Fruit fly (Drosophila melanogaster): ENCODE measurements around the gene roq.

Gene roq

DNA sequence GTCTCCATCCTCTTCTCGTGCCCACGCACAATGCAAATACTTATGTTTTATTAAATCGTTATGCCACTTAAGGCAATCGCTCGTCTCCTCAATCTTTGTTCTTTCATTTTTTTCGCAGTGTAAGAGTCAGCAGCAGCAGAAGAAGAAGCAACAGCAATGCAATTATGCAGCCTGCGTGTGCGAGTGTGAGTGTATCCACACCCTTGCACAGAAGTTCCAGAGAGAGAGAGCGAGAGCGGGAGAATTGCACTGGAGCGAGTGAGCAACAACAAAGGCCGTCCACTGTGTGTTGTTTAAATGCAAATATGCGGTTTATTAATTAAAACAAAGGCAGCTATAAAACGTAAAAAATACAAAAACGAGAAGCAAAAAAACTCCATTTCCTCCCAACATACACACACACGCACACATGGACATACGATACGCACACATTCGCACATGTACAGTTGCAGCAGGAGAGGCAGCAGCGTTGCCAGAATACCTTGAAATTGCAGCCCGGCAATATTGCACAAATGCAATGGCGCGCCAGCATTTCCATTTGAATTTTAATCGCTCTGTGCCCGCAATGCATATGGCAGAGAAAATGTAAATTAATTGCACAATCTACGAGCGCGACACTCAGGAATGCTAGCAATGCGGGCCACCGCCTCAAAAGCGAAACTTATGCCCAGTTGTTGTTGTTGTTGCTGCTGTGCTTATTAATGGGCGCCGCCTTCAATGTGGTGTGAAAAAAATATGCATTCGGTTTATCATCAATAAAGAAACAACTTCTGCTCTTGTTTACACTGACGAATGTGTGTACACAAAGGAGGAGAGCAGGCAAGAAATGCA is 30.5 kb upstream of the roq start (continued):
- TF ChIP-seq Ets96B (tag; optimal IDR thresholded peaks at IDR 0.05) (peak; percentile 49), achi (GFP tag; optimal IDR thresholded peaks at IDR 0.05) (peak; percentile 8), CG4318 (GFP tag; optimal IDR thresholded peaks at IDR 0.05) (no peak), CG6163 (GFP tag; IDR thresholded peaks at IDR 0.05) (peak; percentile 68), Eip75B (GFP tag; optimal IDR thresholded peaks at IDR 0.05) (peak; percentile 56), CG16779 (tag; optimal IDR thresholded peaks at IDR 0.05) (peak; percentile 46), CG10631 (GFP tag; optimal IDR thresholded peaks at IDR 0.05) (peak; percentile 64), fd85E (GFP tag; optimal IDR thresholded peaks at IDR 0.05) (no peak), CG6808 (GFP tag; optimal IDR thresholded peaks at IDR 0.05) (peak; percentile 61), CG34406 (GFP tag; optimal IDR thresholded peaks at IDR 0.05) (peak; percentile 41), Smox (GFP tag; optimal IDR thresholded peaks at IDR 0.05) (peak; percentile 57), CG8632 (GFP tag; optimal IDR thresholded peaks at IDR 0.05) (peak; percentile 42), vri (GFP tag; optimal IDR thresholded peaks at IDR 0.05) (peak; percentile 63), dac (GFP tag; optimal IDR thresholded peaks at IDR 0.05) (no peak), salr (GFP tag; optimal IDR thresholded peaks at IDR 0.05) (peak; percentile 56 to 66), CG3032 (tag; optimal IDR thresholded peaks at IDR 0.05) (peak; percentile 45), CG11902 (GFP tag; optimal IDR thresholded peaks at IDR 0.05) (no peak), fkh (GFP tag; optimal IDR thresholded peaks at IDR 0.05) (peak; percentile 68), CG15336 (GFP tag; IDR thresholded peaks at IDR 0.05) (peak; percentile 40), CG8119 (GFP tag; IDR thresholded peaks at IDR 0.05) (peak; percentile 77), Met (GFP tag; optimal IDR thresholded peaks at IDR 0.05) (peak; percentile 64), CG10669 (GFP tag; optimal IDR thresholded peaks at IDR 0.05) (peak; percentile 63), svp (GFP tag) (no peak), Blimp-1 (GFP tag; optimal IDR thresholded peaks at IDR 0.05) (peak; percentile 37), cyc (GFP tag; optimal IDR thresholded peaks at IDR 0.05) (peak; percentile 49), CG32006 (GFP tag; optimal IDR thresholded peaks at IDR 0.05) (peak; percentile 78), CG3919 (GFP tag; optimal IDR thresholded peaks at IDR 0.05) (peak; percentile 46), Sox15 (GFP tag; optimal IDR thresholded peaks at IDR 0.05) (peak; percentile 24)

DNA sequence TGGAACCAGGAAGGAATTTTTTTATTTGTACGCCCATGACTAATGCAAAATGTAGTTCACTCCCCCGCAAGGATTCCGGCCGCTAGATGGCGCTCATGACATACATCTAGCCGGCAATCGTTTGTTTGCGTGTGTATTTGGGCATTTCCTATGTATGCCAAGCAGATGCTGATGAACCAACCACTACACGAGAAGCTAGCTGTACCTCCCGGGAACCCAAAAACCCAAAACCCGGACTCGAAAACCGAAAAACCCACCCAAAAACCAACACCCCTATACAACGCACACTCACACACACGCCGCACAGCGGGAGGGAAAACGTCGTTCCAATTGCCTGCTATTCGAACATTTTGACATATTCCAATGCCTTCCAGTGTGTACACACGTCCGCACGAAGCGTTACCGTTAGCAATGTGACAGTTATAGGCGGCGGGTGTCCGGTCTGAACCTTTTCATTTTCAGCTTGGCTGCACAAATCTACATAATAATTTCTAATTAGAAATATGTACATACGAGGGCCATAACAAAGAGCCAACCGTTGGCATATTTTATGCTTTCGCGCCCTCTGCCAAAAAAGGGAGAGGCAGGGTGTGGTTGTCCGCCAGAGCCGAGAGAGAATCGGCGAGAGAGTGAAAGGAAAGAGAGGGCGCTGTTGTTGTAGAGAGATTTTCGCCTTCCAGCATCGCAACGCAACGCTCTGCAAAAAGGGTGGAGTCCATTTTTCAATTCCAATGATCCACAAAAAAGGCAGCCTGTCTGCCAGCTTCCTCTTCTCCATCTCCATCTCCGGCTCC is 29.6 kb upstream of the roq start:
- no peak for TF ChIP-seq eg (GFP tag; IDR thresholded peaks at IDR 0.05)
- no peak for TF ChIP-seq pdm3 (GFP tag; optimal IDR thresholded peaks at IDR 0.05)
- no peak for TF ChIP-seq CG11902 (GFP tag; optimal IDR thresholded peaks at IDR 0.05)
- TF ChIP-seq svp (GFP tag), result peak; percentile 75
- peak; percentile 40 for TF ChIP-seq CG10631 (GFP tag; optimal IDR thresholded peaks at IDR 0.05)
- no peak for TF ChIP-seq Blimp-1 (GFP tag; optimal IDR thresholded peaks at IDR 0.05)
- TF ChIP-seq dac (GFP tag; optimal IDR thresholded peaks at IDR 0.05), result no peak
- TF ChIP-seq CG7368 (GFP tag; optimal IDR thresholded peaks at IDR 0.05), result no peak
- TF ChIP-seq Gug (GFP tag; IDR thresholded peaks at IDR 0.05), result no peak

DNA sequence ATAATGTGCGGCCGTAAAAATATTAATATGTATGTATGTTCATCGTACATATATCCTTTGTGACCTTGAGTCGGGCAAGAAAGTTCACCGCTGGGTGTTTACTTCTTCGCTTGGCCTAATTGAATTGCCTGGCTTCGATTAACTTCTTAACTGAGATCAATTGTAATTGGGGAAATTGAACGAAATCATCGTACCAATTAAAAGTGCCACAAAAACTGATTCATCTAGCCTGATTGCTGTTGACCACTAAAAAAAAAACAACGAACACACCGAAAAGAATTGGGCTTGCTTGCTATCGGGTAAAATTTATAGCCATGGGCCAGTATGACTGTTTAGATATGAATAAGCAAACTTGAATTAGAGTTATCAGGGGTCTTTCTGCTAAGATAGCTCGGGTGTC is 23.9 kb upstream of the roq start:
- TF ChIP-seq spab (GFP tag; optimal IDR thresholded peaks at IDR 0.05), result no peak
- TF ChIP-seq svp (GFP tag), result peak; percentile 60

DNA sequence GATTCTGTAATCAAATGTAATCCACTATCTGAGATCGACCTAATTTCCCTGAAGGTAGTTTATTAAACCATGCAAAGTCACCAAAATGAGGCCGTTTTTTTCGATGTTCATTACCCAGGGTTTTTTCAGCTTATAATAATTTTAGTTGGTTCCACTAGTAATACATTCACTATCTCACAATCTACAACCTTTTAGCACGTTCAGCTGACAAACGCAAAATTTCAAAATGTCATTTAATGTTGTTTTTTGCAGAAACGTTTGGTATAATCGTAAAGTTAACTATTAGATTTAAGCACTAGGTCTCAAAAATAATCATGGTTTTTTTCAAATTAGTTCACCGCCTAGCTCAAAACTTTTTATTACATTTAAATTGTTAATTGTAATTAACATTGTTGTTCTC is 21.8 kb upstream of the roq start, which contains the start of gene CG44836:
TSS of gene CG44836 (minus strand) at position 101 of the 400 bp plus-strand sequence.
- TF ChIP-seq CG6808 (GFP tag; optimal IDR thresholded peaks at IDR 0.05) (no peak), CG10631 (GFP tag; optimal IDR thresholded peaks at IDR 0.05) (no peak), CG6854 (GFP tag; optimal IDR thresholded peaks at IDR 0.05) (no peak), CG6276 (GFP tag; optimal IDR thresholded peaks at IDR 0.05) (no peak), CG1621 (tag; optimal IDR thresholded peaks at IDR 0.05) (no peak), Sox102F (GFP tag; optimal IDR thresholded peaks at IDR 0.05) (no peak), CG34406 (GFP tag; optimal IDR thresholded peaks at IDR 0.05) (no peak), pdm3 (GFP tag; optimal IDR thresholded peaks at IDR 0.05) (no peak), Sox15 (GFP tag; optimal IDR thresholded peaks at IDR 0.05) (no peak), CG8632 (GFP tag; optimal IDR thresholded peaks at IDR 0.05) (no peak), fkh (GFP tag; optimal IDR thresholded peaks at IDR 0.05) (no peak), CG11762 (GFP tag; optimal IDR thresholded peaks at IDR 0.05; ENCODE audit: insufficient read depth) (no peak)
